Fruit fly (Drosophila melanogaster): ENCODE measurements around the gene CG32365.
A peak's percentile ranks its signal among the peaks of the same experiment; 100 is the strongest.

CG32365 gene

dm6 chr3L:7943950-7944349 is 75.1 kb downstream of the CG32365 start:
- peak; percentile 17 for TF ChIP-seq vri (GFP tag; optimal IDR thresholded peaks at IDR 0.05)
- TF ChIP-seq eg (GFP tag; IDR thresholded peaks at IDR 0.05) = no peak
- TF ChIP-seq Eip78C (GFP tag) = peak; percentile 27
- TF ChIP-seq Eip93F (GFP tag; optimal IDR thresholded peaks at IDR 0.05) = no peak
- TF ChIP-seq CG32006 (GFP tag; optimal IDR thresholded peaks at IDR 0.05) = no peak
- TF ChIP-seq CG34406 (GFP tag; optimal IDR thresholded peaks at IDR 0.05) = no peak
- no peak for TF ChIP-seq CG16779 (tag; optimal IDR thresholded peaks at IDR 0.05)
- no peak for TF ChIP-seq CG8119 (GFP tag; IDR thresholded peaks at IDR 0.05)
